Worm (Caenorhabditis elegans): Measurements from ENCODE around the gene lgc-20.

DNA sequence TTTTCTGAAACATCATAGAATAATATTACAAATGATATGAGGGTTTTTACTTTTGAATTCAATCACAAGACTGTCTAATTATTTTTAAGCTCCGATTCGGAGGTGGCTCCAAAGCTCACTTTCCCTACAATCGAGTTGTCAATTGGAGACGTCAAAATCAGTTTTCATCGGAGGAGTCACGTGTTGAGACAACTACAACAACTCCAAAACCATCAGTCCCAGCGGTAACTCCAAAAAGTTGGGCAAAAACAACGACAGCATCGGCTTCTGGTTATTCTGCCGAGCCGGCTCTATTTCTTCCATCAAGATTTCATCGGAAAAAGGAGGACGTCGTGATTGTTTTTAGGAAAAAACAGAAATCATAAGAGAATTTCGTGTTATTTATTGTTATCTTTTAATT lies 40.7 kb upstream of the lgc-20 start:
- TF ChIP-seq nhr-11 (tag; optimal IDR thresholded peaks at IDR 0.05) = no peak
- no peak for TF ChIP-seq K02D7.2 (tag; optimal IDR thresholded peaks at IDR 0.05)
- no peak for TF ChIP-seq ama-1 (optimal IDR thresholded peaks at IDR 0.05)
- no peak for TF ChIP-seq ceh-31 (tag; optimal IDR thresholded peaks at IDR 0.05)
- peak; percentile 24 for TF ChIP-seq hlh-30 (tag; optimal IDR thresholded peaks at IDR 0.05; ENCODE audit: insufficient read depth)
- TF ChIP-seq syd-9 (tag; optimal IDR thresholded peaks at IDR 0.05) = no peak
- no peak for TF ChIP-seq fkh-6 (tag; optimal IDR thresholded peaks at IDR 0.05)
- no peak for TF ChIP-seq nhr-232 (tag; optimal IDR thresholded peaks at IDR 0.05)
- TF ChIP-seq pqm-1 (tag; optimal IDR thresholded peaks at IDR 0.05) = no peak
- no peak for TF ChIP-seq C38D4.7 (GFP tag; optimal IDR thresholded peaks at IDR 0.05)

Measured in whole organism, late embryonic.